Fruit fly (Drosophila melanogaster): Measurements from ENCODE around the gene Naprt.

Naprt gene

DNA sequence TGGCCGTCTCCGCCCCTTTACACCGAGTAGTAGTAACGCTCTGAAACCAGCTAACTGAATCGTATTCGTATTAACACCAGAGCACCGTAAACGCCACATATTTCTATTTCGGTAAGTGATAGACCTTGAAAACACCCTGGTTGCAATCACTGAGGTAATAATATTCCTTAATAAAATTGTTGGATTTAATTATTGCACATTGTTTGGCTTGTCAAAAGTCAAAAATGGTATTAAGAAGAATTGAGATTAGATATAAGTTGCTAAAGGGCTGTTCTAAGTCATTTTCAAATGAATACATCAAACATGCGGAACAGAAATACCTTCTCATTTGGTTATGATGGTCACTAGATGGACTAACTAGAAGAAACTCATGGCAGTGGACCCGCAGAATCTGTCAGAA is 20.9 kb upstream of the Naprt start (continued):
- TF ChIP-seq BtbVII (GFP tag; optimal IDR thresholded peaks at IDR 0.05) (no peak), slbo (GFP tag; IDR thresholded peaks at IDR 0.05) (no peak), CG13287 (GFP tag; IDR thresholded peaks at IDR 0.05; ENCODE audit: partially characterized antibody) (no peak), CG9797 (GFP tag; optimal IDR thresholded peaks at IDR 0.05) (no peak), CG4854 (GFP tag; optimal IDR thresholded peaks at IDR 0.05) (no peak), CG10431 (GFP tag; optimal IDR thresholded peaks at IDR 0.05) (no peak), bsh (GFP tag; optimal IDR thresholded peaks at IDR 0.05) (no peak), lola (GFP tag; optimal IDR thresholded peaks at IDR 0.05) (no peak), CG8290 (GFP tag; optimal IDR thresholded peaks at IDR 0.05) (no peak), CG8290 (tag; optimal IDR thresholded peaks at IDR 0.05) (no peak), danr (GFP tag; IDR thresholded peaks at IDR 0.05) (no peak), fd96Cb (tag; optimal IDR thresholded peaks at IDR 0.05) (peak; percentile 12), CG15479 (GFP tag; optimal IDR thresholded peaks at IDR 0.05) (no peak), al (GFP tag; IDR thresholded peaks at IDR 0.05) (0 out of 2 replicates have a peak, but pooled peaks have one; percentile 47)

- TF ChIP-seq CG8359 (GFP tag; optimal IDR thresholded peaks at IDR 0.05; ENCODE audit: borderline replicate concordance), result no peak
- peak; percentile 82 for TF ChIP-seq nom (GFP tag; optimal IDR thresholded peaks at IDR 0.05)
- no peak for TF ChIP-seq CG13894 (tag; optimal IDR thresholded peaks at IDR 0.05)
Measured at dm6 chr2L:4211335-4211753, 13.5 kb upstream of the Naprt start.

- TF ChIP-seq CG9609 (GFP tag; optimal IDR thresholded peaks at IDR 0.05), result no peak
- TF ChIP-seq Aef1 (GFP tag; IDR thresholded peaks at IDR 0.05), result no peak
- peak; percentile 18 for TF ChIP-seq kni (GFP tag; optimal IDR thresholded peaks at IDR 0.05)
- TF ChIP-seq Sin3A (optimal IDR thresholded peaks at IDR 0.05), result no peak
- TF ChIP-seq Nf-YA (GFP tag; IDR thresholded peaks at IDR 0.05), result no peak
- no peak for TF ChIP-seq klu (GFP tag; IDR thresholded peaks at IDR 0.05)
- peak; percentile 79 for TF ChIP-seq scrt (GFP tag; optimal IDR thresholded peaks at IDR 0.05)
- TF ChIP-seq CG12299 (tag; optimal IDR thresholded peaks at IDR 0.05), result peak; percentile 11
- TF ChIP-seq yki (optimal IDR thresholded peaks at IDR 0.05), result peak; percentile 75
- TF ChIP-seq CG15269 (tag; optimal IDR thresholded peaks at IDR 0.05), result peak; percentile 2
- no peak for TF ChIP-seq CG31388 (GFP tag; optimal IDR thresholded peaks at IDR 0.05)
- no peak for TF ChIP-seq luna (GFP tag; optimal IDR thresholded peaks at IDR 0.05)
- TF ChIP-seq sqz (GFP tag; optimal IDR thresholded peaks at IDR 0.05), result peak; percentile 80
- TF ChIP-seq Hr51 (GFP tag; optimal IDR thresholded peaks at IDR 0.05), result no peak
- no peak for TF ChIP-seq CG11723 (GFP tag; optimal IDR thresholded peaks at IDR 0.05)
- no peak for TF ChIP-seq CG14860 (GFP tag; IDR thresholded peaks at IDR 0.05; ENCODE audit: partially characterized antibody)
- TF ChIP-seq YL-1 (GFP tag; optimal IDR thresholded peaks at IDR 0.05), result peak; percentile 39
- TF ChIP-seq rib (GFP tag; IDR thresholded peaks at IDR 0.05), result no peak; the same call in 1 of the 2 replicates
- TF ChIP-seq CoRest (tag; optimal IDR thresholded peaks at IDR 0.05), result no peak
- TF ChIP-seq ERR (GFP tag; optimal IDR thresholded peaks at IDR 0.05), result peak; percentile 99
- 0 out of 2 replicates have a peak, but pooled peaks have one; percentile 13 for TF ChIP-seq chm (GFP tag; IDR thresholded peaks at IDR 0.05)
- TF ChIP-seq CG11398 (GFP tag; optimal IDR thresholded peaks at IDR 0.05), result no peak
- TF ChIP-seq MESR4 (GFP tag; optimal IDR thresholded peaks at IDR 0.05), result no peak
- TF ChIP-seq CG5180 (GFP tag; optimal IDR thresholded peaks at IDR 0.05), result peak; percentile 10
- no peak for TF ChIP-seq CG11560 (tag; IDR thresholded peaks at IDR 0.05)
- no peak for TF ChIP-seq CG14014 (GFP tag; IDR thresholded peaks at IDR 0.05)
- 0 out of 2 replicates have a peak, but pooled peaks have one; percentile 21 for TF ChIP-seq tna (GFP tag; IDR thresholded peaks at IDR 0.05; ENCODE audit: partially characterized antibody)
- no peak for TF ChIP-seq D (optimal IDR thresholded peaks at IDR 0.05)
- no peak for TF ChIP-seq D (GFP tag; optimal IDR thresholded peaks at IDR 0.05)
- TF ChIP-seq CG1647 (GFP tag; optimal IDR thresholded peaks at IDR 0.05), result no peak
- peak; percentile 34 for TF ChIP-seq CG13287 (GFP tag; IDR thresholded peaks at IDR 0.05; ENCODE audit: partially characterized antibody)
- peak; percentile 10 for TF ChIP-seq CG15479 (GFP tag; optimal IDR thresholded peaks at IDR 0.05)
Measured at dm6 chr2L:4197143-4197912, 543 bp downstream of the Naprt start.
